Fruit fly (Drosophila melanogaster) whole organism, prepupa: ENCODE data around the gene CG14042.

Experiments
- CG10669 ChIP-seq: fragments of 200-800 bp; sonication (Bioruptor generic); optimal IDR thresholded peaks from 3 replicates; lab custom pipeline; 2018; ENCODE audit warnings: missing biosample characterization, mild to moderate bottlenecking, missing genetic modification characterization, moderate library complexity
- CG11294 ChIP-seq: fragments of 200-800 bp; sonication (Bioruptor generic); IDR thresholded peaks from 2 replicates; pipeline ENCODE4 v1.3.6; 2022; ENCODE audit warnings: missing biosample characterization, missing genetic modification characterization
- CG11762 ChIP-seq: fragments of 200-800 bp; sonication (Bioruptor generic); optimal IDR thresholded peaks from 3 replicates; lab custom pipeline; 2016; ENCODE audit warnings: missing biosample characterization, missing genetic modification characterization; ENCODE audit not compliant: insufficient read depth
- CG11902 ChIP-seq: fragments of 200-800 bp; sonication (Bioruptor generic); optimal IDR thresholded peaks from 3 replicates; lab custom pipeline; 2016; ENCODE audit warnings: missing biosample characterization, missing genetic modification characterization
- CG15336 ChIP-seq: fragments of 200-800 bp; sonication (Bioruptor generic); IDR thresholded peaks from 2 replicates; pipeline ENCODE4 v1.3.6; 2022; ENCODE audit warnings: missing biosample characterization, missing genetic modification characterization
- CG1621 ChIP-seq: fragments of 200-800 bp; sonication (Bioruptor generic); optimal IDR thresholded peaks from 3 replicates; lab custom pipeline; 2018; ENCODE audit warnings: missing biosample characterization, mild to moderate bottlenecking, missing genetic modification characterization
- CG16779 ChIP-seq: fragments of 200-800 bp; sonication (Bioruptor generic); optimal IDR thresholded peaks from 3 replicates; lab custom pipeline; 2017; ENCODE audit warnings: missing biosample characterization, mild to moderate bottlenecking, missing genetic modification characterization
- CG3032 ChIP-seq: fragments of 200-800 bp; optimal IDR thresholded peaks from 2 replicates; lab custom pipeline; 2019; ENCODE audit warnings: missing biosample characterization, mild to moderate bottlenecking, missing genetic modification characterization, moderate library complexity
- CG34406 ChIP-seq: fragments of 200-800 bp; sonication (Bioruptor generic); optimal IDR thresholded peaks from 3 replicates; lab custom pipeline; 2016; ENCODE audit warnings: missing biosample characterization, missing genetic modification characterization
- CG3919 ChIP-seq: fragments of 200-800 bp; sonication (Bioruptor generic); optimal IDR thresholded peaks from 3 replicates; lab custom pipeline; 2016; ENCODE audit warnings: missing biosample characterization, missing genetic modification characterization
- CG6163 ChIP-seq: fragments of 200-800 bp; sonication (Bioruptor generic); IDR thresholded peaks from 3 replicates; pipeline ENCODE4 v1.3.6; 2022; ENCODE audit warnings: missing biosample characterization, missing genetic modification characterization
- CG6276 ChIP-seq: fragments of 200-800 bp; sonication (Bioruptor generic); optimal IDR thresholded peaks from 2 replicates; lab custom pipeline; 2017; ENCODE audit warnings: missing biosample characterization, mild to moderate bottlenecking, missing genetic modification characterization
- CG6808 ChIP-seq: fragments of 200-800 bp; sonication (Bioruptor generic); optimal IDR thresholded peaks from 3 replicates; lab custom pipeline; 2017; ENCODE audit warnings: missing biosample characterization, missing genetic modification characterization, mild to moderate bottlenecking, moderate library complexity, missing genetic modification reagents
- CG6854 ChIP-seq: fragments of 200-800 bp; sonication (Bioruptor generic); optimal IDR thresholded peaks from 2 replicates; lab custom pipeline; 2017; ENCODE audit warnings: missing biosample characterization, mild to moderate bottlenecking, missing genetic modification characterization
- CG7368 ChIP-seq: fragments of 200-800 bp; sonication (Bioruptor generic); optimal IDR thresholded peaks from 3 replicates; lab custom pipeline; 2016; ENCODE audit warnings: missing biosample characterization, missing genetic modification characterization
- CG8119 ChIP-seq: fragments of 200-800 bp; sonication (Bioruptor generic); IDR thresholded peaks from 3 replicates; pipeline ENCODE4 v1.3.6; 2022; ENCODE audit warnings: missing biosample characterization, missing genetic modification characterization
- CG8319 ChIP-seq: fragments of 200-800 bp; sonication (Bioruptor generic); optimal IDR thresholded peaks from 3 replicates; lab custom pipeline; 2016; ENCODE audit warnings: missing biosample characterization, missing genetic modification characterization
- CG8632 ChIP-seq: fragments of 200-800 bp; sonication (Bioruptor generic); optimal IDR thresholded peaks from 3 replicates; lab custom pipeline; 2016; ENCODE audit warnings: missing biosample characterization, missing genetic modification characterization
- Eip75B ChIP-seq: fragments of 200-800 bp; sonication (Bioruptor generic); optimal IDR thresholded peaks from 3 replicates; lab custom pipeline; 2016; ENCODE audit warnings: missing biosample characterization, missing genetic modification characterization
- Eip78C ChIP-seq: fragments of 200-800 bp; sonication (Bioruptor generic); peaks from one replicate; lab custom pipeline; 2016; ENCODE audit warnings: missing biosample characterization, missing genetic modification characterization
- Eip93F ChIP-seq: fragments of 200-800 bp; sonication (Bioruptor generic); optimal IDR thresholded peaks from 2 replicates; lab custom pipeline; 2016; ENCODE audit warnings: missing biosample characterization, mild to moderate bottlenecking, missing genetic modification characterization
- Ets21C ChIP-seq: fragments of 200-800 bp; sonication (Bioruptor generic); optimal IDR thresholded peaks from 3 replicates; lab custom pipeline; 2016; ENCODE audit warnings: missing biosample characterization, missing genetic modification characterization
- Ets96B ChIP-seq: fragments of 200-800 bp; optimal IDR thresholded peaks from 2 replicates; lab custom pipeline; 2019; ENCODE audit warnings: missing biosample characterization, mild to moderate bottlenecking, missing genetic modification characterization, moderate library complexity
- Gug ChIP-seq: fragments of 200-800 bp; sonication (Bioruptor generic); IDR thresholded peaks from 2 replicates; pipeline ENCODE4 v1.3.6; 2022; ENCODE audit warnings: missing biosample characterization, missing genetic modification characterization
- Met ChIP-seq: fragments of 200-800 bp; sonication (Bioruptor generic); optimal IDR thresholded peaks from 3 replicates; lab custom pipeline; 2016; ENCODE audit warnings: missing biosample characterization, missing genetic modification characterization
- Smox ChIP-seq: fragments of 200-800 bp; sonication (Bioruptor generic); optimal IDR thresholded peaks from 3 replicates; lab custom pipeline; 2016; ENCODE audit warnings: missing biosample characterization, missing genetic modification characterization
- Sox102F ChIP-seq: fragments of 200-800 bp; sonication (Bioruptor generic); optimal IDR thresholded peaks from 2 replicates; lab custom pipeline; 2016; ENCODE audit warnings: missing biosample characterization, mild to moderate bottlenecking, missing genetic modification characterization
- Sox15 ChIP-seq: fragments of 200-800 bp; sonication (Bioruptor generic); optimal IDR thresholded peaks from 3 replicates; lab custom pipeline; 2016; ENCODE audit warnings: missing biosample characterization, missing genetic modification characterization
- cyc ChIP-seq: fragments of 200-800 bp; sonication (Bioruptor generic); optimal IDR thresholded peaks from 3 replicates; lab custom pipeline; 2016; ENCODE audit warnings: missing biosample characterization, missing genetic modification characterization
- dac ChIP-seq: fragments of 200-800 bp; sonication (Bioruptor generic); optimal IDR thresholded peaks from 2 replicates; lab custom pipeline; 2017; ENCODE audit warnings: missing biosample characterization, mild to moderate bottlenecking, missing genetic modification characterization
- dsx ChIP-seq: fragments of 200-800 bp; optimal IDR thresholded peaks from 3 replicates; lab custom pipeline; 2019; ENCODE audit warnings: missing biosample characterization, mild to moderate bottlenecking, missing genetic modification characterization, moderate library complexity; ENCODE audit not compliant: poor library complexity, severe bottlenecking
- eg ChIP-seq: fragments of 200-800 bp; sonication (Bioruptor generic); IDR thresholded peaks from 3 replicates; pipeline ENCODE4 v1.3.6; 2022; ENCODE audit warnings: missing biosample characterization, missing genetic modification characterization
- fd59A ChIP-seq: fragments of 200-800 bp; sonication (Bioruptor generic); optimal IDR thresholded peaks from 2 replicates; lab custom pipeline; 2017; ENCODE audit warnings: missing biosample characterization, mild to moderate bottlenecking, missing genetic modification characterization, missing genetic modification reagents
- fkh ChIP-seq: fragments of 200-800 bp; sonication (Bioruptor generic); optimal IDR thresholded peaks from 3 replicates; lab custom pipeline; 2017; ENCODE audit warnings: missing biosample characterization, mild to moderate bottlenecking, missing genetic modification characterization, moderate library complexity
- lz ChIP-seq: fragments of 200-800 bp; sonication (Bioruptor generic); optimal IDR thresholded peaks from 3 replicates; lab custom pipeline; 2016; ENCODE audit warnings: missing biosample characterization, missing genetic modification characterization
- net ChIP-seq: fragments of 200-800 bp; sonication (Bioruptor generic); optimal IDR thresholded peaks from 3 replicates; lab custom pipeline; 2016; ENCODE audit warnings: missing biosample characterization, missing genetic modification characterization
- pdm3 ChIP-seq: fragments of 200-800 bp; sonication (Bioruptor generic); optimal IDR thresholded peaks from 3 replicates; lab custom pipeline; 2016; ENCODE audit warnings: missing biosample characterization, missing genetic modification characterization
- salr ChIP-seq, 2 experiments: fragments of 200-800 bp; sonication (Bioruptor generic); optimal IDR thresholded peaks; 3 replicates each; lab custom pipeline; 2016 to 2018; ENCODE audit warnings: missing biosample characterization in 2 of 2, missing genetic modification characterization in 2 of 2, mild to moderate bottlenecking in 1 of 2
- spab ChIP-seq: fragments of 200-800 bp; sonication (Bioruptor generic); optimal IDR thresholded peaks from 2 replicates; lab custom pipeline; 2017; ENCODE audit warnings: missing biosample characterization, mild to moderate bottlenecking, missing genetic modification characterization, missing genetic modification reagents
- ss ChIP-seq, 2 experiments: fragments of 200-800 bp; sonication (Bioruptor generic); optimal IDR thresholded peaks; 2 replicates in 1 of 2; 3 replicates in 1 of 2; lab custom pipeline; 2017 to 2018; ENCODE audit warnings: mild to moderate bottlenecking in 2 of 2, missing biosample characterization in 2 of 2, missing genetic modification characterization in 2 of 2, moderate library complexity in 1 of 2
- svp ChIP-seq: fragments of 200-800 bp; sonication (Bioruptor generic); peaks from one replicate; lab custom pipeline; 2016; ENCODE audit warnings: missing biosample characterization, missing genetic modification characterization
- topi ChIP-seq: fragments of 200-800 bp; sonication (Bioruptor generic); optimal IDR thresholded peaks from 3 replicates; lab custom pipeline; 2016; ENCODE audit warnings: missing biosample characterization, missing genetic modification characterization

The CG14042 gene

DNA sequence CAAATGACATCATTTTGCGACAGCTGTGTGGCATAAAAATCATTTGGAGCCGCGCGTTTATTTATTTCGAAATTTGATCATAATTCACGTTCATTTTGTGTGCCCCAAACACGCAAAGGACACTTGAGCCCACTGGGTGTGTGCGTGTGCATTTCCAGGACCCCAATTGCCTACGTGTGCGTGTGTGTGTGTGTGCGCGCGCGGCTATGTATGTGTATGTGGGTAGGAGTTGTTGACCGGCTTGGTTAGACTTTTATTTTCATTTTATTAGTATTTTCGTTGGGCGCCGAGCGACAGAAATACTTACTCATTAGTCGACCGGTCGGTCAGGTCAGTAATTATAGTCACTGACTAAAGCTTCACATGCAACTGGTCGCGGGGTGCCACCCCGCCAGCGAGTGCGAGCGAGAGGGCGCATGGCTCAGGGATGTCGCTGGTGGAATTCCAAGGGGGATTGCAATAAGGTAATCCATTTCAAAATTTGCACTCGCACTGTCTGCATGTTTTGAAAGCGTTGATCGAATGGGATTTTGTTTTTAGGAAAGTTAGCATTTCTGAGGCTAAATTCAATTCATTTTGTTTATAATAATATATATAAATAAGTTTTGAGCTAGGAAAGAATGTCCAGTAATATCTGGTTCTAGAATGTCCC, 6.1 kb downstream of the CG14042 start (continued):
- TF ChIP-seq Gug (peak; percentile 57), CG8319 (GFP tag; lab: Kevin White, UChicago) (peak; percentile 28), lz (GFP tag; lab: Kevin White, UChicago) (peak; percentile 68), CG6854 (GFP tag; lab: Kevin White, UChicago) (no peak), CG10669 (peak; percentile 66), salr (GFP tag; optimal IDR thresholded peaks at IDR 0.05; lab: Kevin White, UChicago) (peak; percentile 45 to 52), cyc (GFP tag; lab: Kevin White, UChicago) (peak; percentile 56), CG11294 (GFP tag; lab: Robert Waterston, UW) (peak; percentile 67), spab (GFP tag; lab: Kevin White, UChicago) (peak; percentile 50), eg (peak; percentile 84), dsx (GFP tag; lab: Kevin White, UChicago) (peak; percentile 47), CG7368 (GFP tag; lab: Kevin White, UChicago) (peak; percentile 52), CG11902 (GFP tag; lab: Kevin White, UChicago) (peak; percentile 45), Met (GFP tag; lab: Kevin White, UChicago) (peak; percentile 50), CG3032 (tag; lab: Kevin White, UChicago) (peak; percentile 59)
- TF ChIP-seq, all 60 proteins: peak for 54

DNA sequence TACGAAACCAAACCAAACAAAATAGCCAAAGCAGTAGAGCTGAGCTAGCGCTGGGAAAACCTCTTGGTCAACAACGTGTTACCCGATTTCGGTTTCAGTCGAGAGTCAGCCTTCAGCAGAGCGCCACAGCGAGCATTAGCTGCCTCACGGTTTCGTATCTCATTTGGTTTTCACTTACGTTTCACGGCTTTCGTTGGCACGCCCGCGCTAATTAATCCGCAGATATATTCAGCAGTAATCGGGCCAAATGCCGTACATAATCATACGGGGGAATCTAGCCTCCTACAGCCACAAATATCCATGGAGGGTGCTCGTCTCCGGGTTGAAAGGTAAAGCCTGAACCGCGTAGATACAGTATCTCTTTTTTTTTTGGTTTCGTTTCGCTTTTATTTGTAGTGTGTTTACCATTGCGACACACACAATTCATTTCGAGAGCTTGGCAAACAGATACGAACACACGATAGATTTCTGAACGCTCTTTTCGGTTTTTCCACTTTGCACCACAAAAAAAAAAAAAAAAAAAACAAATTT, 6.9 kb downstream of the CG14042 start, which contains the start of gene CG31650:
Gene CG31650 (minus strand): TSS at position 352 of the 531 bp plus-strand sequence.
- TF ChIP-seq CG11294 (GFP tag; lab: Robert Waterston, UW) (no peak), Sox102F (GFP tag; lab: Kevin White, UChicago) (no peak), fkh (GFP tag; lab: Kevin White, UChicago) (peak; percentile 48), eg (peak; percentile 14; the same call in 1 of the 3 replicates), svp (GFP tag; lab: Kevin White, UChicago) (peak; percentile 40), Sox15 (GFP tag; lab: Kevin White, UChicago) (no peak)

- TF ChIP-seq CG6276 (GFP tag; lab: Kevin White, UChicago): peak; percentile 56
- peak; percentile 11 for TF ChIP-seq CG34406 (GFP tag; lab: Kevin White, UChicago)
- peak; percentile 38 for TF ChIP-seq fkh (GFP tag; lab: Kevin White, UChicago)
- peak; percentile 55 for TF ChIP-seq Sox102F (GFP tag; lab: Kevin White, UChicago)
- TF ChIP-seq CG3919 (GFP tag; lab: Kevin White, UChicago): peak; percentile 53
- TF ChIP-seq Gug: peak; percentile 18; the same call in 1 of the 2 replicates
- TF ChIP-seq Eip75B (GFP tag; lab: Kevin White, UChicago): peak; percentile 43
- TF ChIP-seq CG8632 (GFP tag; lab: Kevin White, UChicago): peak; percentile 24
- TF ChIP-seq CG16779 (tag; lab: Kevin White, UChicago): peak; percentile 38
- peak; percentile 37 for TF ChIP-seq topi (GFP tag; lab: Kevin White, UChicago)
- TF ChIP-seq CG11294 (GFP tag; lab: Robert Waterston, UW): peak; percentile 17; the same call in 1 of the 2 replicates
- TF ChIP-seq Eip93F (GFP tag; lab: Kevin White, UChicago): peak; percentile 30
- TF ChIP-seq Smox (GFP tag; lab: Kevin White, UChicago): peak; percentile 46
- peak; percentile 42; the same call in 1 of the 3 replicates for TF ChIP-seq CG8119 (GFP tag; lab: Robert Waterston, UW)
- peak; percentile 15 for TF ChIP-seq Ets21C (GFP tag; lab: Kevin White, UChicago)
- TF ChIP-seq CG6163 (GFP tag; lab: Robert Waterston, UW): peak; percentile 59
- peak in 1 of 2 experiments; percentile 28 for TF ChIP-seq ss (GFP tag; optimal IDR thresholded peaks at IDR 0.05; lab: Kevin White, UChicago)
- peak; percentile 66 for TF ChIP-seq Met (GFP tag; lab: Kevin White, UChicago)
- TF ChIP-seq dsx (GFP tag; lab: Kevin White, UChicago): peak; percentile 16
- TF ChIP-seq CG3032 (tag; lab: Kevin White, UChicago): peak; percentile 11
- TF ChIP-seq CG15336 (GFP tag; lab: Robert Waterston, UW): peak; percentile 49; the same call in 1 of the 2 replicates
- no peak for TF ChIP-seq Ets96B (tag; lab: Kevin White, UChicago)
- no peak for TF ChIP-seq Sox15 (GFP tag; lab: Kevin White, UChicago)
- no peak for TF ChIP-seq CG11762 (GFP tag; lab: Kevin White, UChicago)
- peak; percentile 20 for TF ChIP-seq CG11902 (GFP tag; lab: Kevin White, UChicago)
- peak; percentile 28 for TF ChIP-seq net (GFP tag; lab: Kevin White, UChicago)
- peak; percentile 78 for TF ChIP-seq Eip78C (GFP tag; lab: Kevin White, UChicago)
- peak; percentile 20 for TF ChIP-seq CG1621 (tag; lab: Kevin White, UChicago)
- peak; percentile 50 for TF ChIP-seq pdm3
- TF ChIP-seq fd59A (GFP tag; lab: Kevin White, UChicago): no peak
- TF ChIP-seq dac: no peak
- no peak for TF ChIP-seq CG6808
- TF ChIP-seq salr (GFP tag; optimal IDR thresholded peaks at IDR 0.05; lab: Kevin White, UChicago): peak in 1 of 2 experiments; percentile 35
Measured at dm6 chr2L:5044892-5045619, 7.5 kb downstream of the CG14042 start.
